Fruit fly (Drosophila melanogaster) whole organism, embryonic: ENCODE results near the gene lili.

Source experiments
- Antp ChIP-seq: fragments of 200-800 bp; sonication (Bioruptor generic); optimal IDR thresholded peaks from 3 replicates; lab custom pipeline; 2016; ENCODE audit warnings: missing biosample characterization, missing genetic modification characterization
- Asciz ChIP-seq: fragments of 200-800 bp; sonication (Bioruptor generic); optimal IDR thresholded peaks from 2 replicates; lab custom pipeline; 2017; ENCODE audit warnings: missing biosample characterization, mild to moderate bottlenecking, missing genetic modification characterization, missing genetic modification reagents
- CG10147 ChIP-seq: fragments of 200-800 bp; sonication (Bioruptor generic); optimal IDR thresholded peaks from 2 replicates; lab custom pipeline; 2019; ENCODE audit warnings: missing biosample characterization, mild to moderate bottlenecking, missing genetic modification characterization, moderate library complexity
- CG10209 ChIP-seq: fragments of 200-800 bp; sonication (Bioruptor generic); optimal IDR thresholded peaks from 3 replicates; lab custom pipeline; 2017; ENCODE audit warnings: missing biosample characterization, mild to moderate bottlenecking, missing genetic modification characterization, missing genetic modification reagents
- CG10274 ChIP-seq: fragments of 200-800 bp; sonication (Bioruptor generic); optimal IDR thresholded peaks from 3 replicates; lab custom pipeline; 2017; ENCODE audit warnings: missing biosample characterization, mild to moderate bottlenecking, missing genetic modification characterization
- CG10543 ChIP-seq: fragments of 200-800 bp; sonication (Bioruptor generic); optimal IDR thresholded peaks from 3 replicates; lab custom pipeline; 2017; ENCODE audit warnings: missing biosample characterization, mild to moderate bottlenecking, missing genetic modification characterization, moderate library complexity
- CG11247 ChIP-seq: fragments of 200-800 bp; sonication (Bioruptor generic); IDR thresholded peaks from 2 replicates; pipeline ENCODE4 v1.3.6; 2022; ENCODE audit warnings: missing biosample characterization, missing genetic modification characterization
- CG11504 ChIP-seq: fragments of 200-800 bp; sonication (Bioruptor generic); optimal IDR thresholded peaks from 3 replicates; lab custom pipeline; 2019; ENCODE audit warnings: missing biosample characterization, mild to moderate bottlenecking, missing genetic modification characterization, moderate library complexity
- CG1602 ChIP-seq: fragments of 200-800 bp; sonication (Bioruptor generic); optimal IDR thresholded peaks from 3 replicates; lab custom pipeline; 2016; ENCODE audit warnings: missing biosample characterization, missing genetic modification characterization
- CG17186 ChIP-seq: fragments of 200-800 bp; sonication (Bioruptor generic); optimal IDR thresholded peaks from 3 replicates; lab custom pipeline; 2017; ENCODE audit warnings: missing biosample characterization, missing genetic modification reagents, missing genetic modification characterization
- CG30403 ChIP-seq: fragments of 200-800 bp; sonication (Bioruptor generic); optimal IDR thresholded peaks from 3 replicates; lab custom pipeline; 2016; ENCODE audit warnings: missing biosample characterization, missing genetic modification characterization
- CG3726 ChIP-seq: fragments of 200-800 bp; sonication (Bioruptor generic); IDR thresholded peaks from 3 replicates; pipeline ENCODE4, ENCODE4 v1.3.6; 2022; ENCODE audit warnings: missing biosample characterization, missing genetic modification characterization
- CG42726 ChIP-seq: fragments of 200-800 bp; sonication (Bioruptor generic); IDR thresholded peaks from 2 replicates; pipeline ENCODE4 v1.3.6; 2022; ENCODE audit warnings: missing biosample characterization, missing genetic modification characterization; ENCODE audit not compliant: partially characterized antibody
- CG8359 ChIP-seq: fragments of 200-800 bp; sonication (Bioruptor generic); optimal IDR thresholded peaks from 2 replicates; lab custom pipeline; 2017; ENCODE audit warnings: missing biosample characterization, mild to moderate bottlenecking, missing genetic modification characterization, borderline replicate concordance
- CG9797 ChIP-seq: fragments of 200-800 bp; sonication (Bioruptor generic); optimal IDR thresholded peaks from 3 replicates; lab custom pipeline; 2018; ENCODE audit warnings: missing biosample characterization, mild to moderate bottlenecking, missing genetic modification characterization
- CG9876 ChIP-seq: fragments of 200-800 bp; sonication (Bioruptor generic); optimal IDR thresholded peaks from 2 replicates; lab custom pipeline; 2016; ENCODE audit warnings: missing biosample characterization, missing genetic modification characterization
- CkIIα-i1 ChIP-seq: fragments of 200-800 bp; sonication (Bioruptor generic); IDR thresholded peaks from 2 replicates; pipeline ENCODE4 v1.3.6; 2022; ENCODE audit warnings: missing biosample characterization, missing genetic modification characterization
- Dek ChIP-seq: fragments of 200-800 bp; sonication (Bioruptor generic); optimal IDR thresholded peaks from 3 replicates; lab custom pipeline; 2019; ENCODE audit warnings: missing biosample characterization, mild to moderate bottlenecking, missing genetic modification characterization, moderate library complexity
- Ets97D ChIP-seq: fragments of 200-800 bp; sonication (Bioruptor generic); optimal IDR thresholded peaks from 3 replicates; lab custom pipeline; 2016; ENCODE audit warnings: missing biosample characterization, missing genetic modification characterization
- Fer2 ChIP-seq: fragments of 200-800 bp; sonication (Bioruptor generic); optimal IDR thresholded peaks from 2 replicates; lab custom pipeline; 2018; ENCODE audit warnings: missing biosample characterization, mild to moderate bottlenecking, missing genetic modification characterization, moderate library complexity
- Gsc ChIP-seq: fragments of 200-800 bp; sonication (Bioruptor generic); IDR thresholded peaks from 2 replicates; pipeline ENCODE4 v1.3.6; 2022; ENCODE audit warnings: missing biosample characterization, missing genetic modification characterization
- H15 ChIP-seq: fragments of 200-800 bp; sonication (Bioruptor generic); IDR thresholded peaks from 3 replicates; pipeline ENCODE4 v1.3.6; 2022; ENCODE audit warnings: missing biosample characterization, missing genetic modification characterization
- Hmx ChIP-seq: fragments of 200-800 bp; sonication (Bioruptor generic); optimal IDR thresholded peaks from 2 replicates; lab custom pipeline; 2016; ENCODE audit warnings: missing biosample characterization, missing genetic modification characterization
- Hr51 ChIP-seq, 2 experiments: fragments of 200-800 bp; sonication (Bioruptor generic); optimal IDR thresholded peaks; 2 replicates in 1 of 2; 3 replicates in 1 of 2; lab custom pipeline; 2016 to 2018; ENCODE audit warnings: missing biosample characterization in 2 of 2, missing genetic modification characterization in 2 of 2, mild to moderate bottlenecking in 1 of 2, moderate library complexity in 1 of 2
- Lpt ChIP-seq: fragments of >200 bp; optimal IDR thresholded peaks from 2 replicates; lab custom pipeline; 2018; ENCODE audit warnings: missing biosample characterization, missing genetic modification characterization
- Six4 ChIP-seq: fragments of 200-800 bp; sonication (Bioruptor generic); optimal IDR thresholded peaks from 2 replicates; lab custom pipeline; 2016; ENCODE audit warnings: missing biosample characterization, missing genetic modification characterization
- Sry-β ChIP-seq: fragments of 200-800 bp; sonication (Bioruptor generic); optimal IDR thresholded peaks from 2 replicates; lab custom pipeline; 2018; ENCODE audit warnings: missing biosample characterization, mild to moderate bottlenecking, missing genetic modification characterization, moderate library complexity
- Ssrp ChIP-seq: fragments of 200-800 bp; sonication (Bioruptor generic); optimal IDR thresholded peaks from 2 replicates; lab custom pipeline; 2018; ENCODE audit warnings: missing biosample characterization, mild to moderate bottlenecking, missing genetic modification characterization, moderate library complexity
- Taf1 ChIP-seq: fragments of 200-800 bp; sonication (Bioruptor generic); IDR thresholded peaks from 2 replicates; pipeline ENCODE4 v1.3.6; 2022; ENCODE audit warnings: missing biosample characterization, missing genetic modification characterization
- ac ChIP-seq: fragments of 200-800 bp; sonication (Bioruptor generic); optimal IDR thresholded peaks from 3 replicates; lab custom pipeline; 2017; ENCODE audit warnings: missing biosample characterization, mild to moderate bottlenecking, missing genetic modification characterization
- aop ChIP-seq: fragments of 200-800 bp; sonication (Bioruptor generic); IDR thresholded peaks from 2 replicates; pipeline ENCODE4 v1.3.6; 2022; ENCODE audit warnings: missing biosample characterization, missing genetic modification characterization
- ash1 ChIP-seq: fragments of 200-800 bp; sonication (Bioruptor generic); optimal IDR thresholded peaks from 2 replicates; lab custom pipeline; 2018; ENCODE audit warnings: missing biosample characterization, mild to moderate bottlenecking, missing genetic modification characterization
- az2 ChIP-seq: fragments of 200-800 bp; sonication (Bioruptor generic); optimal IDR thresholded peaks from 3 replicates; lab custom pipeline; 2016; ENCODE audit warnings: missing biosample characterization, missing genetic modification characterization
- bab2 ChIP-seq: fragments of 200-800 bp; sonication (Bioruptor generic); optimal IDR thresholded peaks from 2 replicates; lab custom pipeline; 2016; ENCODE audit warnings: missing biosample characterization, missing genetic modification characterization
- chm ChIP-seq: fragments of 200-800 bp; sonication (Bioruptor generic); IDR thresholded peaks from 2 replicates; pipeline ENCODE4 v1.3.6; 2022; ENCODE audit warnings: missing biosample characterization, missing genetic modification characterization
- dm ChIP-seq: fragments of 200-800 bp; sonication (Bioruptor generic); optimal IDR thresholded peaks from 3 replicates; lab custom pipeline; 2016; ENCODE audit warnings: missing biosample characterization, missing genetic modification characterization
- gcm2 ChIP-seq: fragments of 200-800 bp; sonication (Bioruptor generic); optimal IDR thresholded peaks from 2 replicates; lab custom pipeline; 2016; ENCODE audit warnings: missing biosample characterization, missing genetic modification characterization
- hkb ChIP-seq, 2 experiments: fragments of 200-800 bp in 1 of 2; fragments of >200 bp in 1 of 2; sonication (Bioruptor generic) in 1 of 2; IDR thresholded peaks in 1 of 2; optimal IDR thresholded peaks in 1 of 2; 2 replicates each; pipeline versions ENCODE4 v1.3.6 to Lab custom; 2017 to 2022; ENCODE audit warnings: missing biosample characterization in 1 of 2, missing genetic modification characterization in 1 of 2
- lilli ChIP-seq: fragments of 200-800 bp; sonication (Bioruptor generic); optimal IDR thresholded peaks from 3 replicates; lab custom pipeline; 2016; ENCODE audit warnings: missing biosample characterization, missing genetic modification characterization
- mam ChIP-seq: fragments of 200-800 bp; sonication (Bioruptor generic); optimal IDR thresholded peaks from 3 replicates; lab custom pipeline; 2016; ENCODE audit warnings: missing biosample characterization, missing genetic modification characterization
- nau ChIP-seq: fragments of 200-800 bp; sonication (Bioruptor generic); optimal IDR thresholded peaks from 3 replicates; lab custom pipeline; 2017; ENCODE audit warnings: missing biosample characterization, mild to moderate bottlenecking, missing genetic modification characterization, missing genetic modification reagents
- pita ChIP-seq: fragments of 200-800 bp; sonication (Bioruptor generic); optimal IDR thresholded peaks from 2 replicates; lab custom pipeline; 2017; ENCODE audit warnings: missing biosample characterization, mild to moderate bottlenecking, missing genetic modification characterization
- rib ChIP-seq: fragments of 200-800 bp; sonication (Bioruptor generic); IDR thresholded peaks from 2 replicates; pipeline ENCODE4 v1.3.6; 2022; ENCODE audit warnings: missing biosample characterization, missing genetic modification characterization
- sens ChIP-seq: fragments of 200-800 bp; sonication (Bioruptor generic); peaks from one replicate; lab custom pipeline; 2016; ENCODE audit warnings: missing biosample characterization, missing genetic modification characterization
- stc ChIP-seq: fragments of 200-800 bp; sonication (Bioruptor generic); IDR thresholded peaks from 2 replicates; pipeline ENCODE4 v1.3.6; 2022; ENCODE audit warnings: missing biosample characterization, missing genetic modification characterization
- unpg ChIP-seq: fragments of 200-800 bp; sonication (Bioruptor generic); optimal IDR thresholded peaks from 3 replicates; lab custom pipeline; 2018; ENCODE audit warnings: missing biosample characterization, mild to moderate bottlenecking, missing genetic modification characterization, moderate library complexity
- yki ChIP-seq: fragments of >200 bp; optimal IDR thresholded peaks from 3 replicates; lab custom pipeline; 2018
- zfh1 ChIP-seq: fragments of 200-800 bp; sonication (Bioruptor generic); IDR thresholded peaks from 3 replicates; pipeline ENCODE4 v1.3.6; 2022; ENCODE audit warnings: missing biosample characterization, missing genetic modification characterization
- zfh2 ChIP-seq: fragments of 200-800 bp; sonication (Bioruptor generic); optimal IDR thresholded peaks from 2 replicates; lab custom pipeline; 2016; ENCODE audit warnings: missing biosample characterization, missing genetic modification characterization

The lili gene

DNA sequence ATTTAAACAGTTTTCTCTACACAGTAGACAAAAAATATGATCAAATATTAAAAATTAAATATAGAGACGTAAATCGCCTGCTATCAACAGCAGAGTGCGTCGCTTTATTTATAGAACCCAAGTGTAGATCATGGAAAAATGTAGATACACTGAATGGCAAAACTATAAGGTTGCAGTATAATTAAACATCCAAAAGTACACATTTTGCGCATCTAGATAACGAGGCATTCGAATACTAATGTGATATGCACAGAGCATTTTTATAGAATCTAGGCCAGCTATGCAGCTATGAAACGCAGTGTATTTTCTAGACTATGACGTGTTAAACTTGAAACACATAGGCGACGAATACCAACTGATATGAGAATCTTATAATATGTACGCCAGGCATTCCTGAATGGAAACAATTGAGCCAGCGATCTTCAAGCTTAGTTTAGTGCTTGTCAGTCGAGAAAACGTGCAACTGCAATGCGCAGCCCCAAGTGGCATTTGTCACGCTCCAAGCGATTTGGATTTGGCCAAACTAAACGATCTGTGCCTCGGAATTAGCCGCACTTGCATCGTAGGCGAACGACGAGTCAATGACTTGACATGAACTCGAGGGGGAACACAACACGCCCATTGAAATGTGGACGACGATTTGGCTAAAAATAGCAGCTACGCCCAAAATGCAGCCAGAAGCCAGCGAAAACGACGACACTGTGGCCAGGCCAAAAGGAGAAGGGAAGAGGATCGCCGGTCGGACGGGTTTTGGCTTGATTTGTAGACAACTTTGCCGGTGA is 2.8 kb downstream of the lili start (continued):
- no peak for TF ChIP-seq Sry-β (GFP tag; lab: Kevin White, UChicago)
- peak; percentile 83 for TF ChIP-seq rib (GFP tag; lab: Robert Waterston, UW)
- peak; percentile 90 for TF ChIP-seq chm (GFP tag; lab: Robert Waterston, UW)
- peak; percentile 92 for TF ChIP-seq lilli (GFP tag; lab: Kevin White, UChicago)
- TF ChIP-seq mam (GFP tag; lab: Kevin White, UChicago) = peak; percentile 90
- peak; percentile 87 for TF ChIP-seq Dek (tag; lab: Kevin White, UChicago)
- peak; percentile 50 for TF ChIP-seq CG9876 (GFP tag; lab: Kevin White, UChicago)
- peak; percentile 33 for TF ChIP-seq CG17186 (GFP tag; lab: Kevin White, UChicago)
- peak; percentile 30 for TF ChIP-seq ac (GFP tag; lab: Kevin White, UChicago)
- TF ChIP-seq CG11504 (tag; lab: Kevin White, UChicago) = peak; percentile 91
- no peak for TF ChIP-seq hkb (optimal IDR thresholded peaks at IDR 0.05; lab: Kevin White, UChicago)
- peak; percentile 92 for TF ChIP-seq hkb (GFP tag; IDR thresholded peaks at IDR 0.05; lab: Robert Waterston, UW)
- peak; percentile 86 for TF ChIP-seq CG10209
- TF ChIP-seq CG10147 (GFP tag; lab: Kevin White, UChicago) = peak; percentile 68
- TF ChIP-seq CG9797 (GFP tag; lab: Kevin White, UChicago) = no peak
- TF ChIP-seq ash1 (GFP tag; lab: Kevin White, UChicago) = peak; percentile 82
- no peak for TF ChIP-seq CG42726
- TF ChIP-seq Ets97D (GFP tag; lab: Kevin White, UChicago) = peak; percentile 76
- peak; percentile 87 for TF ChIP-seq az2 (GFP tag; lab: Kevin White, UChicago)
- peak; percentile 79 for TF ChIP-seq Antp (GFP tag; lab: Kevin White, UChicago)
- TF ChIP-seq Six4 (GFP tag; lab: Kevin White, UChicago) = peak; percentile 75
- TF ChIP-seq zfh2 (GFP tag; lab: Kevin White, UChicago) = peak; percentile 89
- TF ChIP-seq CkIIα-i1 (GFP tag; lab: Robert Waterston, UW) = 0 out of 2 replicates have a peak, but pooled peaks have one; percentile 24
- peak; percentile 79 for TF ChIP-seq Asciz
- no peak for TF ChIP-seq Gsc (GFP tag; lab: Robert Waterston, UW)
- TF ChIP-seq unpg (GFP tag; lab: Kevin White, UChicago) = peak; percentile 90
- peak; percentile 87 for TF ChIP-seq zfh1 (GFP tag; lab: Robert Waterston, UW)
- TF ChIP-seq bab2 (GFP tag; lab: Kevin White, UChicago) = peak; percentile 86
- peak; percentile 84 for TF ChIP-seq CG11247 (GFP tag; lab: Robert Waterston, UW)
- TF ChIP-seq CG3726 = peak; percentile 53; the same call in 1 of the 3 replicates
- peak; percentile 79 for TF ChIP-seq Ssrp (tag; lab: Kevin White, UChicago)
- TF ChIP-seq dm = peak; percentile 71
- peak; percentile 76 for TF ChIP-seq nau
- peak; percentile 79; the same call in 1 of the 2 replicates for TF ChIP-seq aop (GFP tag; lab: Robert Waterston, UW)
- TF ChIP-seq sens (GFP tag; lab: Kevin White, UChicago) = peak; percentile 97
- peak; percentile 89 for TF ChIP-seq Taf1 (GFP tag; lab: Robert Waterston, UW)
- TF ChIP-seq CG10274 (GFP tag; lab: Kevin White, UChicago) = peak; percentile 83
- no peak for TF ChIP-seq Lpt
- TF ChIP-seq H15 = peak; percentile 86
- peak; percentile 83 for TF ChIP-seq Fer2 (tag; lab: Kevin White, UChicago)
- TF ChIP-seq CG1602 (GFP tag; lab: Kevin White, UChicago) = peak; percentile 70
- TF ChIP-seq stc (GFP tag; lab: Robert Waterston, UW) = peak; percentile 85
- peak; percentile 3 for TF ChIP-seq Hmx (GFP tag; lab: Kevin White, UChicago)
- TF ChIP-seq CG10543 (GFP tag; lab: Kevin White, UChicago) = peak; percentile 69
- no peak for TF ChIP-seq yki (lab: Kevin White, UChicago)
- no peak for TF ChIP-seq CG8359
- TF ChIP-seq Hr51 (GFP tag; optimal IDR thresholded peaks at IDR 0.05; lab: Kevin White, UChicago) = peak; percentile 76 to 90
- peak; percentile 80 for TF ChIP-seq CG30403 (GFP tag; lab: Kevin White, UChicago)
- TF ChIP-seq gcm2 (GFP tag; lab: Kevin White, UChicago) = peak; percentile 78
- TF ChIP-seq pita (GFP tag; lab: Kevin White, UChicago) = no peak
